Fruit fly (Drosophila melanogaster) whole organism, embryonic: ENCODE results near the gene CG33721.

Source experiments
- Adf1 ChIP-seq: fragments of 200-800 bp; sonication (Bioruptor generic); IDR thresholded peaks from 2 replicates; pipeline ENCODE4 v1.3.6; 2022; ENCODE audit warnings: missing biosample characterization, missing genetic modification characterization
- CG10431 ChIP-seq: fragments of 200-800 bp; sonication (Bioruptor generic); optimal IDR thresholded peaks from 3 replicates; lab custom pipeline; 2018; ENCODE audit warnings: missing biosample characterization, mild to moderate bottlenecking, missing genetic modification characterization
- CG15514 ChIP-seq: fragments of 200-800 bp; sonication (Bioruptor generic); optimal IDR thresholded peaks from 3 replicates; lab custom pipeline; 2017; ENCODE audit warnings: missing biosample characterization, missing genetic modification characterization, mild to moderate bottlenecking, moderate library complexity, missing genetic modification reagents
- ac ChIP-seq: fragments of 200-800 bp; sonication (Bioruptor generic); optimal IDR thresholded peaks from 3 replicates; lab custom pipeline; 2017; ENCODE audit warnings: missing biosample characterization, mild to moderate bottlenecking, missing genetic modification characterization
- bcd ChIP-seq: fragments of 200-800 bp; sonication (Bioruptor generic); optimal IDR thresholded peaks from 2 replicates; lab custom pipeline; 2017; ENCODE audit warnings: missing biosample characterization, mild to moderate bottlenecking, missing genetic modification characterization
- cad ChIP-seq: fragments of >200 bp; optimal IDR thresholded peaks from 2 replicates; lab custom pipeline; 2017; ENCODE audit warnings: missing biosample characterization, missing genetic modification characterization
- ftz-f1 ChIP-seq: fragments of 200-800 bp; sonication (Bioruptor generic); optimal IDR thresholded peaks from 2 replicates; lab custom pipeline; 2016; ENCODE audit warnings: missing biosample characterization, missing genetic modification characterization
- hth ChIP-seq: fragments of >200 bp; optimal IDR thresholded peaks from 2 replicates; lab custom pipeline; 2017; ENCODE audit warnings: inconsistent platforms
- pb ChIP-seq: fragments of 200-800 bp; sonication (Bioruptor generic); optimal IDR thresholded peaks from 3 replicates; lab custom pipeline; 2016; ENCODE audit warnings: missing biosample characterization, missing genetic modification characterization

DNA sequence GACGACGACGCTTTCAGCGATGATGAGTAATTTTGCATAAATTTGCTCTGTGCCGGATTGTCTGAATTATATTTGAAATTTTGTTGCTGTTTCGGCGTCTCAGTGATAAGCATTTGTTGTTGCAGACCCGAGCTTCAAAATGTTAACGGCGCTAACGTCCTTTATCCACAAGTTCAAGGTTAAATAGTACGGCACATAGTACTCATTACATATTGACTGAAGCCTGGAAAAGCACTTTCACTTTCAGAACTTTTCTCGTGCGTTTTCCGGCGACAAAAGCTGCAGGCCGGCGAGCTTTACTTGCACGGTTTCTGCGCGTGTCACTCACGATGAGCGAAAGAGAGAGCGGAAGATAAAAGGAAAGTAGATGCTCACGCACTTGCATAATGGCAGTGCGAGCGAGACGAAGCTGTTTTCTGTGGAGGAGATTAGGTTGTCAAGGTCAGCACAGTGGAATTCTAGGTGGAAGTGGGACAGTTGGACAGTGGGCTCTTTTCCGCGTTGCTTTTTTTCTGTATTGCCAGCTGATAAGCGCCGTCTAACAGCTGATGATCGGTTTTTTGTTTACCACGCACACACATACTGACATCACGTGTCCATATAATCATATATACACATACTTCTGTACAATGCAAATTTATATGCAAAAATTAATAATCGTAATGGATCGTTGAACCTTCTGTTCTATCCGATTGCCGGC, 37.4 kb downstream of the CG33721 start:
- TF ChIP-seq ac = no peak
- TF ChIP-seq cad (GFP tag; lab: Kevin White, UChicago) = no peak
- TF ChIP-seq ftz-f1 (GFP tag; lab: Kevin White, UChicago) = peak; percentile 99
- TF ChIP-seq pb (GFP tag; lab: Kevin White, UChicago) = no peak
- TF ChIP-seq hth = no peak
- TF ChIP-seq CG10431 (GFP tag; lab: Kevin White, UChicago) = no peak
- TF ChIP-seq bcd (GFP tag; lab: Kevin White, UChicago) = no peak
- no peak for TF ChIP-seq Adf1 (GFP tag; lab: Robert Waterston, UW)
- no peak for TF ChIP-seq CG15514
